Worm (Caenorhabditis elegans): ENCODE data around the gene C09G5.14.
A peak's percentile ranks its signal among the peaks of the same experiment; 100 is the strongest.

- TF ChIP-seq sma-3 (GFP tag; optimal IDR thresholded peaks at IDR 0.05) (no peak), ama-1 (optimal IDR thresholded peaks at IDR 0.05) (peak; percentile 41), skn-1 (tag; optimal IDR thresholded peaks at IDR 0.05) (no peak), nhr-11 (tag; optimal IDR thresholded peaks at IDR 0.05) (no peak), ceh-16 (tag; optimal IDR thresholded peaks at IDR 0.05) (no peak), nhr-77 (tag; optimal IDR thresholded peaks at IDR 0.05) (no peak), ZK546.5 (tag; optimal IDR thresholded peaks at IDR 0.05) (no peak), egl-27 (tag; optimal IDR thresholded peaks at IDR 0.05) (no peak), Y55F3AM.14 (GFP tag; optimal IDR thresholded peaks at IDR 0.05) (no peak), snpc-4 (tag; optimal IDR thresholded peaks at IDR 0.05) (no peak), crh-2 (tag; optimal IDR thresholded peaks at IDR 0.05) (no peak)
These were observed 18.3 kb downstream of the C09G5.14 start, which contains the start of gene col-39 for ce11 chrII:10704575-10705170.

Data from whole organism, L2 larva.